Worm (Caenorhabditis elegans) whole organism, young adult: ENCODE data around the gene F48E3.9.

Source experiments
- B0261.1 ChIP-seq: sonication (generic microtip); optimal IDR thresholded peaks from 2 replicates; lab custom pipeline; 2016; ENCODE audit warnings: mild to moderate bottlenecking, missing genetic modification characterization, moderate library complexity, missing compliant biosample characterization
- F10E7.11 ChIP-seq: sonication (generic microtip); optimal IDR thresholded peaks from 2 replicates; lab custom pipeline; 2017; ENCODE audit warnings: mild to moderate bottlenecking, missing genetic modification characterization, moderate library complexity, missing compliant biosample characterization
- F23B12.7 ChIP-seq: sonication (generic microtip); optimal IDR thresholded peaks from 2 replicates; lab custom pipeline; 2017; ENCODE audit warnings: missing genetic modification characterization, mild to moderate bottlenecking, missing compliant biosample characterization, antibody characterized with exemption, moderate library complexity; ENCODE audit not compliant: insufficient read depth
- F37B4.10 ChIP-seq: fragments of 200-800 bp; sonication (Bioruptor generic); IDR thresholded peaks from 2 replicates; pipeline ENCODE4 v1.3.6; 2022; ENCODE audit warnings: missing genetic modification characterization, missing compliant biosample characterization
- T26A5.8 ChIP-seq: sonication (generic microtip); optimal IDR thresholded peaks from 2 replicates; lab custom pipeline; 2016; ENCODE audit warnings: missing genetic modification characterization, missing compliant biosample characterization
- Y53F4B.3 ChIP-seq: fragments of 200-800 bp; sonication (Bioruptor generic); IDR thresholded peaks from 2 replicates; pipeline ENCODE4 v1.3.6; 2022; ENCODE audit warnings: missing genetic modification reagents, missing genetic modification characterization, missing compliant biosample characterization
- Y53G8AR.9 ChIP-seq: fragments of 200-800 bp; sonication (Bioruptor generic); conservative IDR thresholded peaks from 2 replicates; pipeline ENCODE4 v1.3.6; 2022; ENCODE audit warnings: missing genetic modification reagents, missing genetic modification characterization, missing compliant biosample characterization
- Y95B8A.8 ChIP-seq: fragments of 200-800 bp; sonication (Bioruptor generic); IDR thresholded peaks from 2 replicates; pipeline ENCODE4 v1.3.6; 2022; ENCODE audit warnings: missing genetic modification reagents, missing genetic modification characterization, missing compliant biosample characterization
- ZK185.1 ChIP-seq: sonication (generic microtip); optimal IDR thresholded peaks from 2 replicates; lab custom pipeline; 2016; ENCODE audit warnings: mild to moderate bottlenecking, missing genetic modification characterization, missing compliant biosample characterization; ENCODE audit not compliant: poor library complexity, severe bottlenecking
- akir-1 ChIP-seq: fragments of 200-800 bp; sonication (Bioruptor generic); optimal IDR thresholded peaks from 2 replicates; lab custom pipeline; 2018; ENCODE audit warnings: mild to moderate bottlenecking, missing genetic modification characterization, moderate library complexity, missing compliant biosample characterization
- aptf-2 ChIP-seq: fragments of 200-800 bp; sonication (Bioruptor generic); conservative IDR thresholded peaks from 2 replicates; pipeline ENCODE4 v1.3.6; 2022; ENCODE audit warnings: missing genetic modification reagents, missing genetic modification characterization, missing compliant biosample characterization
- attf-5 ChIP-seq: fragments of 200-800 bp; sonication (Bioruptor generic); optimal IDR thresholded peaks from 2 replicates; lab custom pipeline; 2018; ENCODE audit warnings: mild to moderate bottlenecking, missing genetic modification characterization, missing compliant biosample characterization
- bed-1 ChIP-seq: fragments of 200-800 bp; sonication (Bioruptor generic); IDR thresholded peaks from 2 replicates; pipeline ENCODE4 v1.3.6; 2022; ENCODE audit warnings: missing genetic modification reagents, missing genetic modification characterization, missing compliant biosample characterization
- ccch-3 ChIP-seq: fragments of 200-800 bp; sonication (Bioruptor generic); optimal IDR thresholded peaks from 2 replicates; lab custom pipeline; 2018; ENCODE audit warnings: mild to moderate bottlenecking, missing genetic modification characterization, missing compliant biosample characterization
- cebp-1 ChIP-seq, 2 experiments: fragments of 200-800 bp in 1 of 2; sonication (Bioruptor generic) in 1 of 2; sonication (generic microtip) in 1 of 2; IDR thresholded peaks in 1 of 2; optimal IDR thresholded peaks in 1 of 2; 2 replicates each; pipeline versions ENCODE4 v1.3.6 to Lab custom; 2017 to 2022; ENCODE audit warnings: missing compliant biosample characterization in 2 of 2, missing genetic modification characterization in 2 of 2, mild to moderate bottlenecking in 1 of 2, missing genetic modification reagents in 1 of 2, moderate library complexity in 1 of 2
- ceh-100 ChIP-seq: fragments of 200-800 bp; sonication (Bioruptor generic); IDR thresholded peaks from 2 replicates; pipeline ENCODE4 v1.3.6; 2022; ENCODE audit warnings: missing genetic modification reagents, missing genetic modification characterization, missing compliant biosample characterization
- ceh-27 ChIP-seq: fragments of 200-800 bp; sonication (Bioruptor generic); optimal IDR thresholded peaks from 2 replicates; lab custom pipeline; 2018; ENCODE audit warnings: mild to moderate bottlenecking, missing genetic modification characterization, moderate library complexity, missing compliant biosample characterization
- chd-7 ChIP-seq: sonication (generic microtip); optimal IDR thresholded peaks from 2 replicates; lab custom pipeline; 2016; ENCODE audit warnings: mild to moderate bottlenecking, missing genetic modification characterization, moderate library complexity, missing compliant biosample characterization
- dox-1 ChIP-seq: fragments of 200-800 bp; sonication (Bioruptor generic); IDR thresholded peaks from 2 replicates; pipeline ENCODE4 v1.3.6; 2022; ENCODE audit warnings: missing genetic modification reagents, missing genetic modification characterization, missing compliant biosample characterization
- egl-18 ChIP-seq: fragments of 200-800 bp; sonication (Bioruptor generic); IDR thresholded peaks from 2 replicates; pipeline ENCODE4 v1.3.6; 2022; ENCODE audit warnings: missing genetic modification reagents, missing genetic modification characterization, missing compliant biosample characterization
- ekl-4 ChIP-seq: fragments of 200-800 bp; sonication (Bioruptor generic); IDR thresholded peaks from 2 replicates; pipeline ENCODE4 v1.3.6; 2022; ENCODE audit warnings: missing genetic modification reagents, missing genetic modification characterization, missing compliant biosample characterization
- ets-4 ChIP-seq: fragments of 200-800 bp; sonication (Bioruptor generic); optimal IDR thresholded peaks from 2 replicates; lab custom pipeline; 2018; ENCODE audit warnings: mild to moderate bottlenecking, missing genetic modification characterization, missing compliant biosample characterization
- gei-17 ChIP-seq: fragments of 200-800 bp; sonication (Bioruptor generic); optimal IDR thresholded peaks from 2 replicates; lab custom pipeline; 2018; ENCODE audit warnings: mild to moderate bottlenecking, missing genetic modification characterization, missing compliant biosample characterization
- hmg-20 ChIP-seq: fragments of 200-800 bp; sonication (Bioruptor generic); IDR thresholded peaks from 2 replicates; pipeline ENCODE4 v1.3.6; 2022; ENCODE audit warnings: missing genetic modification reagents, missing genetic modification characterization, missing compliant biosample characterization
- let-607 ChIP-seq, 2 experiments: fragments of 200-800 bp in 1 of 2; sonication (Bioruptor generic) in 1 of 2; sonication (generic microtip) in 1 of 2; optimal IDR thresholded peaks; 2 replicates each; lab custom pipeline; 2016 to 2018; ENCODE audit warnings: mild to moderate bottlenecking in 2 of 2, missing compliant biosample characterization in 2 of 2, missing genetic modification characterization in 2 of 2, moderate library complexity in 2 of 2, missing genotype in 1 of 2
- lin-26 ChIP-seq: fragments of 200-800 bp; sonication (Bioruptor generic); IDR thresholded peaks from 2 replicates; pipeline ENCODE4 v1.3.6; 2022; ENCODE audit warnings: missing genetic modification reagents, missing genetic modification characterization, missing compliant biosample characterization
- lin-40 ChIP-seq: sonication (generic microtip); optimal IDR thresholded peaks from 2 replicates; lab custom pipeline; 2016; ENCODE audit warnings: missing genetic modification characterization, mild to moderate bottlenecking, missing compliant biosample characterization, missing genotype, missing genetic modification reagents
- lir-1 ChIP-seq: fragments of 200-800 bp; sonication (Bioruptor generic); conservative IDR thresholded peaks from 2 replicates; pipeline ENCODE4 v1.3.6; 2022; ENCODE audit warnings: missing genetic modification reagents, missing genetic modification characterization, missing compliant biosample characterization
- madf-10 ChIP-seq: sonication (generic microtip); optimal IDR thresholded peaks from 2 replicates; lab custom pipeline; 2016; ENCODE audit warnings: mild to moderate bottlenecking, missing genetic modification characterization, missing compliant biosample characterization
- madf-8 ChIP-seq: fragments of 200-800 bp; sonication (Bioruptor generic); conservative IDR thresholded peaks from 2 replicates; pipeline ENCODE4 v1.3.6; 2022; ENCODE audit warnings: missing genetic modification reagents, missing genetic modification characterization, missing compliant biosample characterization
- mcd-1 ChIP-seq: fragments of 200-800 bp; sonication (Bioruptor generic); IDR thresholded peaks from 2 replicates; pipeline ENCODE4 v1.3.6; 2022; ENCODE audit warnings: missing genetic modification reagents, missing genetic modification characterization, missing compliant biosample characterization
- mel-28 ChIP-seq: sonication (generic microtip); optimal IDR thresholded peaks from 2 replicates; lab custom pipeline; 2016; ENCODE audit warnings: borderline replicate concordance, mild to moderate bottlenecking, missing genetic modification characterization, missing compliant biosample characterization
- nfya-2 ChIP-seq: fragments of 200-800 bp; sonication (Bioruptor generic); IDR thresholded peaks from 2 replicates; pipeline ENCODE4 v1.3.6; 2022; ENCODE audit warnings: missing genetic modification reagents, missing genetic modification characterization, missing compliant biosample characterization
- nfyb-1 ChIP-seq: fragments of 200-800 bp; sonication (Bioruptor generic); IDR thresholded peaks from 2 replicates; pipeline ENCODE4 v1.3.6; 2022; ENCODE audit warnings: missing genetic modification reagents, missing genetic modification characterization, missing compliant biosample characterization
- nhr-80 ChIP-seq: sonication (generic microtip); optimal IDR thresholded peaks from 2 replicates; lab custom pipeline; 2016; ENCODE audit warnings: missing genetic modification characterization, missing compliant biosample characterization
- pbrm-1 ChIP-seq: fragments of 200-800 bp; sonication (Bioruptor generic); IDR thresholded peaks from 2 replicates; pipeline ENCODE4 v1.3.6; 2022; ENCODE audit warnings: missing genetic modification reagents, missing genetic modification characterization, missing compliant biosample characterization
- pha-4 ChIP-seq: fragments of 150-350 bp; sonication (generic microtip); optimal IDR thresholded peaks from 2 replicates; lab custom pipeline; 2014; ENCODE audit warnings: missing biosample characterization, missing genetic modification reagents, missing genetic modification characterization
- repo-1 ChIP-seq: sonication (generic microtip); optimal IDR thresholded peaks from 2 replicates; lab custom pipeline; 2017; ENCODE audit warnings: mild to moderate bottlenecking, missing genetic modification characterization, missing compliant biosample characterization
- sea-2 ChIP-seq: fragments of 200-800 bp; sonication (Bioruptor generic); IDR thresholded peaks from 2 replicates; pipeline ENCODE4 v1.3.6; 2022; ENCODE audit warnings: missing genetic modification characterization, missing compliant biosample characterization
- tbp1 ChIP-seq: fragments of 200-800 bp; sonication (Bioruptor generic); optimal IDR thresholded peaks from 2 replicates; lab custom pipeline; 2018; ENCODE audit warnings: mild to moderate bottlenecking, missing genetic modification characterization, missing compliant biosample characterization
- tlf-1 ChIP-seq: fragments of 200-800 bp; sonication (Bioruptor generic); optimal IDR thresholded peaks from 2 replicates; lab custom pipeline; 2018; ENCODE audit warnings: mild to moderate bottlenecking, missing genetic modification characterization, missing compliant biosample characterization
- unc-130 ChIP-seq: sonication (generic microtip); optimal IDR thresholded peaks from 2 replicates; lab custom pipeline; 2016; ENCODE audit warnings: missing genetic modification reagents, missing genetic modification characterization, missing compliant biosample characterization
- zfh-2 ChIP-seq: fragments of 200-800 bp; sonication (Bioruptor generic); conservative IDR thresholded peaks from 2 replicates; pipeline ENCODE4 v1.3.6; 2022; ENCODE audit warnings: missing genetic modification reagents, missing genetic modification characterization, missing compliant biosample characterization
- ztf-18 ChIP-seq: sonication (generic microtip); optimal IDR thresholded peaks from 2 replicates; lab custom pipeline; 2016; ENCODE audit warnings: missing genotype, mild to moderate bottlenecking, missing genetic modification characterization, missing compliant biosample characterization
- ztf-6 ChIP-seq: fragments of 200-800 bp; sonication (Bioruptor generic); IDR thresholded peaks from 2 replicates; pipeline ENCODE4 v1.3.6; 2022; ENCODE audit warnings: missing genetic modification reagents, missing genetic modification characterization, missing compliant biosample characterization

F48E3.9 gene

ce11 chrX:7493020-7493419 lies 12.2 kb downstream of the F48E3.9 start, which contains the start of gene F48E3.2:
Gene F48E3.2 (minus strand): TSS chrX:7493120.
- TF ChIP-seq repo-1 (tag; lab: Kevin White, UChicago): no peak
- TF ChIP-seq zfh-2 (GFP tag; lab: Robert Waterston, UW): no peak
- TF ChIP-seq, all 124 proteins: peak for 0

- no peak for TF ChIP-seq akir-1
- TF ChIP-seq unc-130: no peak
- TF ChIP-seq madf-8: no peak
- TF ChIP-seq F23B12.7 (tag; lab: Kevin White, UChicago): no peak
- TF ChIP-seq nfya-2 (GFP tag; lab: Robert Waterston, UW): no peak
- TF ChIP-seq mel-28: no peak
- TF ChIP-seq F10E7.11 (tag; lab: Kevin White, UChicago): no peak
- TF ChIP-seq ztf-6: no peak
- no peak for TF ChIP-seq nhr-80 (tag; lab: Kevin White, UChicago)
- TF ChIP-seq lin-26 (GFP tag; lab: Robert Waterston, UW): no peak
- TF ChIP-seq Y95B8A.8 (GFP tag; lab: Robert Waterston, UW): no peak
- no peak for TF ChIP-seq T26A5.8 (tag; lab: Kevin White, UChicago)
- no peak for TF ChIP-seq tbp1 (GFP tag; lab: Kevin White, UChicago)
Observed at ce11 chrX:7495491-7495890, 14.6 kb downstream of the F48E3.9 start, which contains the start of gene try-14. Gene try-14 (minus strand): TSS chrX:7495591.

ce11 chrX:7500970-7501369 lies 20.1 kb downstream of the F48E3.9 start, which contains the start of gene uggt-1:
Gene uggt-1 (minus strand): TSS chrX:7500982.
- TF ChIP-seq hmg-20 (GFP tag; lab: Robert Waterston, UW): 0 out of 2 replicates have a peak, but pooled peaks have one; percentile 44
- TF ChIP-seq chd-7 (tag; lab: Kevin White, UChicago): peak; percentile 69
- TF ChIP-seq dox-1 (GFP tag; lab: Robert Waterston, UW): peak; percentile 94
- peak; percentile 69 for TF ChIP-seq gei-17 (GFP tag; lab: Kevin White, UChicago)
- peak; percentile 59 for TF ChIP-seq ets-4 (GFP tag; lab: Kevin White, UChicago)
- TF ChIP-seq tlf-1: peak; percentile 31
- peak; percentile 80 for TF ChIP-seq ceh-27 (GFP tag; lab: Kevin White, UChicago)
- TF ChIP-seq sea-2: no peak
- peak; percentile 93 for TF ChIP-seq attf-5
- peak; percentile 32; the same call in 1 of the 2 replicates for TF ChIP-seq ceh-100
- peak; percentile 97 for TF ChIP-seq nhr-80 (tag; lab: Kevin White, UChicago)
- peak; percentile 63 for TF ChIP-seq cebp-1 (GFP tag; IDR thresholded peaks at IDR 0.05; lab: Robert Waterston, UW)
- TF ChIP-seq cebp-1 (tag; optimal IDR thresholded peaks at IDR 0.05; lab: Kevin White, UChicago): peak; percentile 91
- TF ChIP-seq pbrm-1 (GFP tag; lab: Robert Waterston, UW): peak; percentile 85
- 0 out of 2 replicates have a peak, but pooled peaks have one; percentile 42 for TF ChIP-seq ekl-4 (GFP tag; lab: Robert Waterston, UW)
- no peak for TF ChIP-seq bed-1 (GFP tag; lab: Robert Waterston, UW)
- peak; percentile 75 for TF ChIP-seq mcd-1 (GFP tag; lab: Robert Waterston, UW)
- TF ChIP-seq pha-4 (tag; lab: Kevin White, UChicago): no peak
- TF ChIP-seq egl-18 (GFP tag; lab: Robert Waterston, UW): 0 out of 2 replicates have a peak, but pooled peaks have one; percentile 46
- peak; percentile 92 for TF ChIP-seq lin-40 (tag; lab: Kevin White, UChicago)
- peak; percentile 87 for TF ChIP-seq let-607 (tag; optimal IDR thresholded peaks at IDR 0.05; lab: Kevin White, UChicago)
- TF ChIP-seq Y53F4B.3: no peak
- no peak for TF ChIP-seq aptf-2 (GFP tag; lab: Robert Waterston, UW)
- peak; percentile 71 for TF ChIP-seq madf-10 (tag; lab: Kevin White, UChicago)
- peak; percentile 64; the same call in 1 of the 2 replicates for TF ChIP-seq lir-1 (GFP tag; lab: Robert Waterston, UW)
- peak; percentile 96 for TF ChIP-seq ztf-18 (tag; lab: Kevin White, UChicago)
- TF ChIP-seq zfh-2 (GFP tag; lab: Robert Waterston, UW): peak; percentile 91
- peak; percentile 88 for TF ChIP-seq ZK185.1
- TF ChIP-seq F37B4.10 (GFP tag; lab: Robert Waterston, UW): no peak
- TF ChIP-seq ccch-3 (GFP tag; lab: Kevin White, UChicago): no peak
- TF ChIP-seq Y53G8AR.9 (GFP tag; lab: Robert Waterston, UW): no peak
- peak; percentile 54 for TF ChIP-seq nfyb-1 (GFP tag; lab: Robert Waterston, UW)
- peak; percentile 7 for TF ChIP-seq B0261.1 (tag; lab: Kevin White, UChicago)
